Worm (Caenorhabditis elegans) whole organism, early embryonic: Measurements from ENCODE around the gene F54B11.8.

Experiments
- F13C5.2 ChIP-seq: sonication (generic microtip); optimal IDR thresholded peaks from 2 replicates; lab custom pipeline; 2017; ENCODE audit warnings: mild to moderate bottlenecking, missing genetic modification characterization, inconsistent platforms, missing compliant biosample characterization
- aly-1 ChIP-seq: sonication (generic microtip); optimal IDR thresholded peaks from 2 replicates; lab custom pipeline; 2016; ENCODE audit warnings: missing genetic modification characterization, missing compliant biosample characterization
- ama-1 ChIP-seq: fragments of 150-350 bp; optimal IDR thresholded peaks from 2 replicates; lab custom pipeline; 2014
- ceh-13 ChIP-seq: fragments of 200-800 bp; sonication (Bioruptor generic); optimal IDR thresholded peaks from 2 replicates; lab custom pipeline; 2018; ENCODE audit warnings: mild to moderate bottlenecking, missing genetic modification characterization, missing compliant biosample characterization
- ceh-36 ChIP-seq: sonication (generic microtip); optimal IDR thresholded peaks from 2 replicates; lab custom pipeline; 2016; ENCODE audit warnings: missing genetic modification characterization, inconsistent platforms, missing compliant biosample characterization
- ets-7 ChIP-seq: sonication (generic microtip); optimal IDR thresholded peaks from 2 replicates; lab custom pipeline; 2016; ENCODE audit warnings: missing genotype, missing genetic modification characterization, missing compliant biosample characterization
- flt-1 ChIP-seq: fragments of 200-800 bp; sonication (Bioruptor generic); IDR thresholded peaks from 2 replicates; pipeline ENCODE4 v1.3.6; 2022; ENCODE audit warnings: missing genetic modification characterization, missing compliant biosample characterization
- hmbx-1 ChIP-seq: sonication (generic microtip); optimal IDR thresholded peaks from 2 replicates; lab custom pipeline; 2016; ENCODE audit warnings: mild to moderate bottlenecking, missing genetic modification characterization, missing compliant biosample characterization
- hnd-1 ChIP-seq: sonication (generic microtip); optimal IDR thresholded peaks from 2 replicates; lab custom pipeline; 2016; ENCODE audit warnings: missing genetic modification characterization, missing compliant biosample characterization
- pes-1 ChIP-seq: fragments of 200-800 bp; sonication (Bioruptor generic); IDR thresholded peaks from 2 replicates; pipeline ENCODE4 v1.3.6; 2022; ENCODE audit warnings: missing genetic modification reagents, missing genetic modification characterization, missing compliant biosample characterization
- sea-1 ChIP-seq: fragments of 200-800 bp; sonication (Bioruptor generic); conservative IDR thresholded peaks from 2 replicates; pipeline ENCODE4 v1.3.6; 2022; ENCODE audit warnings: missing genetic modification characterization, missing compliant biosample characterization
- tbx-11 ChIP-seq: fragments of 200-800 bp; sonication (Bioruptor generic); IDR thresholded peaks from 2 replicates; pipeline ENCODE4 v1.3.6; 2022; ENCODE audit warnings: missing genetic modification characterization, missing compliant biosample characterization
- tbx-37 ChIP-seq: fragments of 200-800 bp; sonication (Bioruptor generic); conservative IDR thresholded peaks from 2 replicates; pipeline ENCODE4 v1.3.6; 2022; ENCODE audit warnings: missing genetic modification reagents, missing genetic modification characterization, missing compliant biosample characterization
- tra-4 ChIP-seq: sonication (generic microtip); optimal IDR thresholded peaks from 2 replicates; lab custom pipeline; 2017; ENCODE audit warnings: missing genetic modification characterization, missing compliant biosample characterization

DNA sequence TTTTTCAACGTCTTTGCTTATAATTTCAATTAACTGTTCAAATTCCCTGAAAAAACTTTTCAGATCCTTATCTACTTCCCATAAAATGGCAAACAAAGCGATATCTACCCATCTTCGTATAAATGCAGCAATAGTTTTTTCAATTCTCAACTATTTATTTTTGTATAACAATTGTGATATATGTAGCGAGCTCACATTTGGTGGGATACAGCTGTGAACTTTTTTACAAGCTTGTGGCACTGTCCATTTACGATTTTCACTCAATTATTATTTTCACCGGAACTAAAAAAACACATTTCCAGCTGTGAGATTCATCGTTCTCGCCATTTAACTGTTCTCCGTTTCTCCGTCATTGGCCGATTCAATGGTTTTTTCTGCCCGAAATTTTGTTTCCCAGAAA, 47.1 kb upstream of the F54B11.8 start, which contains the start of gene C40C9.4:
- TF ChIP-seq ceh-13 (GFP tag; lab: Kevin White, UChicago) (no peak), flt-1 (no peak), ama-1 (lab: Kevin White, UChicago) (no peak), hnd-1 (tag; lab: Kevin White, UChicago) (no peak), tbx-11 (GFP tag; lab: Robert Waterston, UW) (no peak), hmbx-1 (tag; lab: Kevin White, UChicago) (no peak), aly-1 (tag; lab: Kevin White, UChicago) (no peak), ets-7 (tag; lab: Kevin White, UChicago) (no peak), pes-1 (GFP tag; lab: Robert Waterston, UW) (no peak), sea-1 (GFP tag; lab: Robert Waterston, UW) (no peak), tra-4 (no peak), ceh-36 (tag; lab: Kevin White, UChicago) (no peak), tbx-37 (no peak), F13C5.2 (no peak)
